Worm (Caenorhabditis elegans): ENCODE measurements around the gene der-2.

der-2 gene

ce11 chrIII:7189581-7190128, 33.3 kb downstream of the der-2 start, which contains the start of gene rps-21 (continued):
- TF ChIP-seq ces-1 (GFP tag; optimal IDR thresholded peaks at IDR 0.05) (peak; percentile 67), mdl-1 (tag; optimal IDR thresholded peaks at IDR 0.05) (peak; percentile 4 to 28), ztf-7 (tag; optimal IDR thresholded peaks at IDR 0.05) (no peak), ceh-28 (tag; optimal IDR thresholded peaks at IDR 0.05) (no peak), spr-1 (tag; optimal IDR thresholded peaks at IDR 0.05) (no peak), fkh-10 (GFP tag; optimal IDR thresholded peaks at IDR 0.05) (peak; percentile 9), ZK337.2 (GFP tag; IDR thresholded peaks at IDR 0.05) (no peak), ceh-62 (tag; optimal IDR thresholded peaks at IDR 0.05) (no peak), F37D6.2 (tag; optimal IDR thresholded peaks at IDR 0.05) (peak; percentile 39), hlh-11 (tag; optimal IDR thresholded peaks at IDR 0.05) (peak; percentile 69), daf-12 (tag; optimal IDR thresholded peaks at IDR 0.05) (no peak), set-16 (GFP tag; IDR thresholded peaks at IDR 0.05) (no peak; the same call in 1 of the 2 replicates), lin-38 (GFP tag; IDR thresholded peaks at IDR 0.05) (peak; percentile 74), rbr-2 (tag; optimal IDR thresholded peaks at IDR 0.05) (peak; percentile 67), pqm-1 (tag; optimal IDR thresholded peaks at IDR 0.05) (peak; percentile 21), zfp-2 (tag; optimal IDR thresholded peaks at IDR 0.05) (peak; percentile 94), unc-130 (GFP tag; optimal IDR thresholded peaks at IDR 0.05) (peak; percentile 38), nhr-102 (tag; optimal IDR thresholded peaks at IDR 0.05) (peak; percentile 15), nhr-10 (tag; optimal IDR thresholded peaks at IDR 0.05) (no peak), nhr-25 (tag; optimal IDR thresholded peaks at IDR 0.05; ENCODE audit: borderline replicate concordance, insufficient read depth) (peak; percentile 49), aha-1 (tag) (no peak), ceh-20 (GFP tag; IDR thresholded peaks at IDR 0.05) (peak; percentile 48; the same call in 1 of the 2 replicates), vab-7 (GFP tag; IDR thresholded peaks at IDR 0.05) (no peak), hmg-1.1 (GFP tag; IDR thresholded peaks at IDR 0.05) (peak; percentile 81), F49E8.2 (tag; optimal IDR thresholded peaks at IDR 0.05; ENCODE audit: borderline replicate concordance) (no peak), lin-1 (GFP tag; IDR thresholded peaks at IDR 0.05) (no peak)

DNA sequence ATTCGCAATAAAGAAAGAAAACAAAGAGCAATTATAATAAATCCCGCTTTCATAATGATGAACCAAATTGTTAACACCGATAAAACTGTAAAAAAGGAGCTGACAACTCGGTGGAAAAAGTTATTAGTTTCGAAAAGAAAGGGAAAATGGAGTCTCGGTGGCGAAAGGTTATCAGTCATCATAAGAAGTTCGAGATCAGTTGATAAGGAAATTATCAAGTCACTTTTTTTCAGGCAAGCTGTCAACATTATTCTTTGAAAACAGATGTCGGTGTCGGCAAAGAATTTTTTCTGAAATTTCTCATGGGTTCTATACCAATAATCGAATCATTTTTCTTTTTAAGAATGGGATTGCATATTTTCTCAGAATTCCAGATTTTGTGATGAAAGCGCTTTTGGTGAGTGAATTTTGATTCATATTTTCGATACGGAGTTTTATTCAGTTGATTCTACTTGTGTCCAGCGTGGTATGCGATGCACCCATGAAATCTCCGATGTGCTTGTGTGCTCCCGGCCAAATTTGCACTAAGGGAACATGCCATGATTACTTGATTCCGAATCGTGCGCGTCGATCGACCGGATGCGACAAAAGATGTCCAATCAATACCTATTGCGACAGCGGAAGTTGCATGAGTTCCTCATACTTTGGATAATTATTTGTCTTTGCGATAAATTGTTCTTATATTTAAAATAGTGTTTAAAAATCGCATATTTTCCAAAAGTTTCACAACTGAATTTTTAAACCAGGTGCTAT, 34.5 kb downstream of the der-2 start, which contains the start of the genes F37C12.21 and F37C12.10:
F37C12.21 (plus strand) TSS at position 58 of the 753 bp plus-strand sequence.
F37C12.10 (minus strand) TSS at position 85 of the 753 bp plus-strand sequence.
- TF ChIP-seq mes-2 (tag; optimal IDR thresholded peaks at IDR 0.05; ENCODE audit: poor library complexity, severe bottlenecking) (peak; percentile 42), nhr-77 (tag; optimal IDR thresholded peaks at IDR 0.05) (peak; percentile 27), hlh-11 (tag; optimal IDR thresholded peaks at IDR 0.05) (peak; percentile 67), nhr-28 (tag; optimal IDR thresholded peaks at IDR 0.05) (peak; percentile 62), lin-38 (GFP tag; IDR thresholded peaks at IDR 0.05) (peak; percentile 41), dve-1 (tag; optimal IDR thresholded peaks at IDR 0.05; ENCODE audit: insufficient read depth) (peak; percentile 50), lsy-2 (tag; optimal IDR thresholded peaks at IDR 0.05) (peak in 1 of 2 experiments; percentile 23), hlh-30 (tag; optimal IDR thresholded peaks at IDR 0.05; ENCODE audit: insufficient read depth) (peak; percentile 13), nhr-102 (tag; optimal IDR thresholded peaks at IDR 0.05) (peak; percentile 7), cey-2 (tag; optimal IDR thresholded peaks at IDR 0.05; ENCODE audit: borderline replicate concordance, insufficient read depth) (no peak), nhr-41 (GFP tag; IDR thresholded peaks at IDR 0.05) (peak; percentile 57; the same call in 1 of the 2 replicates), dmd-6 (GFP tag; IDR thresholded peaks at IDR 0.05) (peak; percentile 43), D1046.2 (GFP tag; IDR thresholded peaks at IDR 0.05) (no peak), spr-1 (tag; optimal IDR thresholded peaks at IDR 0.05) (no peak), daf-16 (GFP tag; optimal IDR thresholded peaks at IDR 0.05) (no peak), daf-16 (tag; optimal IDR thresholded peaks at IDR 0.05) (peak; percentile 81), zag-1 (tag; optimal IDR thresholded peaks at IDR 0.05) (no peak), pqm-1 (tag; optimal IDR thresholded peaks at IDR 0.05) (peak; percentile 43), vab-7 (GFP tag; IDR thresholded peaks at IDR 0.05) (no peak)
